Worm (Caenorhabditis elegans): ENCODE measurements around the gene nhr-253.

nhr-253 gene

DNA sequence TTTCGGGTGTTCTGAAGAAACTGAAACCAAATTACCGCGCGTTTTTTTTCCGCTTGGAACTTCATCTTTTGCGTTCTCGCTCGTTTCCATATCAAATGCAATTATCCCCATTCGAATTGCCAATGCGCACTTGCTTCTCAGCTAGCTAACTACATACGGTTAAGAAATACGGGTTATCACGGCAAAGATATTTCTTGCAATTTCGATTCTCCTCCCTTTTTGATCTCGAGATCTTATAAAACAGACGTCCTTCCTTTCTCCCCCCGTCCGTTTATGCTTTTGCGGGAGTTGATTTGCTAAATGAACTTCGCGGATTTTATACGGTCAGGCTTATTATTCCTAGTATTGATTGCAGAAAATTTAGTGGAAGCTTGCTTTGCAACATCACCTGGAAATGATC, 32.5 kb downstream of the nhr-253 start, which contains the start of gene B0554.4:
Gene B0554.4, plus strand, starts transcription at position 301 of the 400 bp plus-strand sequence.
- TF ChIP-seq elt-3 (tag; optimal IDR thresholded peaks at IDR 0.05), result no peak
- TF ChIP-seq sma-9 (GFP tag; optimal IDR thresholded peaks at IDR 0.05), result no peak
- TF ChIP-seq sma-9 (tag; optimal IDR thresholded peaks at IDR 0.05), result no peak
- no peak for TF ChIP-seq zag-1 (tag; optimal IDR thresholded peaks at IDR 0.05)
- no peak for TF ChIP-seq ZK546.5 (tag; optimal IDR thresholded peaks at IDR 0.05)
- TF ChIP-seq blmp-1 (tag; optimal IDR thresholded peaks at IDR 0.05; ENCODE audit: insufficient read depth), result no peak
- no peak for TF ChIP-seq alr-1 (tag; optimal IDR thresholded peaks at IDR 0.05)
- TF ChIP-seq C34F6.9 (tag; optimal IDR thresholded peaks at IDR 0.05), result no peak
- TF ChIP-seq lsy-2 (tag; optimal IDR thresholded peaks at IDR 0.05), result no peak
- no peak for TF ChIP-seq nhr-23 (tag; optimal IDR thresholded peaks at IDR 0.05)
- no peak for TF ChIP-seq nhr-11 (tag; optimal IDR thresholded peaks at IDR 0.05)
- no peak for TF ChIP-seq unc-55 (GFP tag; optimal IDR thresholded peaks at IDR 0.05)
- no peak for TF ChIP-seq nhr-129 (tag; optimal IDR thresholded peaks at IDR 0.05)
- TF ChIP-seq lin-39 (tag; optimal IDR thresholded peaks at IDR 0.05), result no peak
- TF ChIP-seq R02D3.7 (tag; optimal IDR thresholded peaks at IDR 0.05), result no peak

DNA sequence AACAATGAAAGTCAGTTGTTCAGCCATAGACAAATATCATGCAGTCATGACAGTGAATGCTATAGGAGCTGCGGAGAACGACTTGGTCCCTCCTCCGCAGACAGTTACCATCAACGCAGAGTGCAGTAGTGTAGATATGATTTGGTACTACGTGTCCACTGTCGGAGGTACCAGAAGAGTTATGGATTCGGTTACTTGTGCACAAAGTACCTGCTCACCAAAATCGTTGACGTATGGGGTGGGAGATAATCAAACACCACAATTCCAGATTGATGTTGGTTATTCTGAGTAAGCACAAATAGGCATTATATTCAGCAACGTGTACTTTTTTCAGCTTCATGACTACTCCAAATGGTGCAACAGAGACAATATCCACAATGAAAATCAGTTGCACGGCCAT, 36.6 kb downstream of the nhr-253 start:
- TF ChIP-seq sem-4 (tag; optimal IDR thresholded peaks at IDR 0.05) (no peak), skn-1 (tag; optimal IDR thresholded peaks at IDR 0.05) (no peak), mab-5 (tag; optimal IDR thresholded peaks at IDR 0.05) (no peak), ZK546.5 (tag; optimal IDR thresholded peaks at IDR 0.05) (no peak), ztf-4 (tag; optimal IDR thresholded peaks at IDR 0.05) (no peak), lin-11 (tag; optimal IDR thresholded peaks at IDR 0.05) (no peak), alr-1 (tag; optimal IDR thresholded peaks at IDR 0.05) (no peak), ztf-11 (tag; optimal IDR thresholded peaks at IDR 0.05) (no peak), unc-62 (GFP tag; optimal IDR thresholded peaks at IDR 0.05) (no peak), R02D3.7 (tag; optimal IDR thresholded peaks at IDR 0.05) (no peak), nhr-11 (tag; optimal IDR thresholded peaks at IDR 0.05) (no peak), C34F6.9 (tag; optimal IDR thresholded peaks at IDR 0.05) (no peak), egl-27 (tag; optimal IDR thresholded peaks at IDR 0.05) (no peak), F13H6.1 (tag; optimal IDR thresholded peaks at IDR 0.05) (no peak), snpc-4 (tag; optimal IDR thresholded peaks at IDR 0.05) (no peak), nhr-10 (tag; optimal IDR thresholded peaks at IDR 0.05) (no peak), nhr-77 (tag; optimal IDR thresholded peaks at IDR 0.05) (no peak), blmp-1 (tag; optimal IDR thresholded peaks at IDR 0.05; ENCODE audit: insufficient read depth) (no peak), lin-39 (tag; optimal IDR thresholded peaks at IDR 0.05) (no peak)

DNA sequence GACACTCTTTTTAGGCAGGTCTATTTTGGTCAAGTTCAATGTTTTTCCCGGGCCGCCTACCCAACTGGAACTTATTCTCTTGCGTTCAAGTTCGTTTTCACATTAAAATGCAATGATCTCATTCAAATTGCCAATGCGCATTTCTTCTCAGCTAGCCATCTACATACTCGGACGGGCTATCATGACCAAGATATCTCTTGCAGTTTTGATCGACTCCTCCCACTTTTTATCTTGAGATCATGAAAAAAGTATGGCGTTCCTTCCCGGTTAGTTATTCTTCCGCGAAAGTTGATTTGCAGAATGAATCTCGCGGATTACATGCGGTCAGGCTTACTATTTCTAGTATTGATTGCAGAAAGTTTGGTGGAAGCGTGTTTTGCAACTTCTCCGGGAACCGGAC, 37.5 kb downstream of the nhr-253 start, which contains the start of gene B0554.2:
Gene B0554.2, plus strand, starts transcription at position 301 of the 400 bp plus-strand sequence.
- TF ChIP-seq lin-13 (GFP tag; optimal IDR thresholded peaks at IDR 0.05) (no peak), unc-55 (GFP tag; optimal IDR thresholded peaks at IDR 0.05) (no peak), alr-1 (tag; optimal IDR thresholded peaks at IDR 0.05) (no peak)

DNA sequence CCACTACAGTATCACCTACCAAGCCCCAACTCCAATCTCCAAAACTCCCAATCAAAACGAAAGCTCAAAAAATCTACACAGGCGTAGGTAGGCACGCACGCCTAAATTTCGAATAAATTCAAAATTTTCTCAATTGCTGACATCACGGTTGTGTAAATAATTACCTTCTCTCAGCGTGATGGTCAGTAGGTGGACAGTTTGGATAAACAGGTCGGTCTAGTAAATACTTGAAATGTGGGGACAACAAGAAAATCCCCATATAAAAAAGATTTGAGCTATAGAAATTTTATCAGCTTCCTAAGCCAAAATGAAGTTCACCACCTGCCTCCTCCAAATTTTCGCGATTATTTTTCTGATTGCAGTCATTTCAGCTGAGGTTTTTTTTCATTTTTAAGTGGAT, 41.7 kb downstream of the nhr-253 start, which contains the start of gene B0554.1:
Gene B0554.1, plus strand, starts transcription at position 301 of the 400 bp plus-strand sequence.
- no peak for TF ChIP-seq C34F6.9 (tag; optimal IDR thresholded peaks at IDR 0.05)
- no peak for TF ChIP-seq aly-2 (tag; optimal IDR thresholded peaks at IDR 0.05)
- TF ChIP-seq sma-9 (GFP tag; optimal IDR thresholded peaks at IDR 0.05), result no peak
- TF ChIP-seq sma-9 (tag; optimal IDR thresholded peaks at IDR 0.05), result no peak
- TF ChIP-seq egl-27 (tag; optimal IDR thresholded peaks at IDR 0.05), result no peak
- TF ChIP-seq peb-1 (tag; optimal IDR thresholded peaks at IDR 0.05), result no peak
- no peak for TF ChIP-seq sem-4 (tag; optimal IDR thresholded peaks at IDR 0.05)
- no peak for TF ChIP-seq mab-5 (tag; optimal IDR thresholded peaks at IDR 0.05)
- TF ChIP-seq Y55F3AM.14 (GFP tag; optimal IDR thresholded peaks at IDR 0.05), result no peak
- no peak for TF ChIP-seq ztf-4 (tag; optimal IDR thresholded peaks at IDR 0.05)
- no peak for TF ChIP-seq fos-1 (tag; optimal IDR thresholded peaks at IDR 0.05)
- TF ChIP-seq ama-1 (optimal IDR thresholded peaks at IDR 0.05), result no peak

DNA sequence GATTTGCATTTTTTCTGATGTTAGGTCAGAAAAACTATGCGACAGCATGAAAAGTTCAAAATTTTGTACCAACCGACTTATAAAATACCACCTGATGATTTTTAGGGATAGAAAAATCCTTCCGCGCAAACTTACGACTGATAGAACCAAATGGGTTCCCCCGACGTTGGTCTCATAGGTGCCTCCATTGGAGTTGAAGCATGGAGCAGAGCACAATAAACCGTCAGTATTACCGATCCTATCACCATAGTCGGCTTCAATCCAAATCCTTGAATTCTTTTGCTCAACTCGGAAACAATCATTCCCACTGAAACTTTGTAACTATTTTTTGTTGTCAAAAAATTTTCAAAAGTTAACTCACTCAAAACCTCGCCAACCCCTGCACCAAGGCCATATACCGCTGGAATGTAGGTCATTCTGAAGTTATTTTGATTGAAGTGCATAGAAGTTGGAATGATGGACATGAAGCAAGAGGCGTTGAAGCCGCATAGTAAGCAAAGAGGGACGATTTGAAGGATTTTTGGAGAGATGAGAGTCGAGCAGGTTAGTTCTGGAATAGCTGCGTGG, 42.9 kb downstream of the nhr-253 start:
- TF ChIP-seq nhr-11 (tag; optimal IDR thresholded peaks at IDR 0.05) (no peak), blmp-1 (tag; optimal IDR thresholded peaks at IDR 0.05; ENCODE audit: insufficient read depth) (no peak), mab-5 (tag; optimal IDR thresholded peaks at IDR 0.05) (no peak)
